Fruit fly (Drosophila melanogaster) whole organism, embryonic: ENCODE results near the gene CG10943.

Source experiments
- Asciz ChIP-seq: fragments of 200-800 bp; sonication (Bioruptor generic); optimal IDR thresholded peaks from 2 replicates; lab custom pipeline; 2017; ENCODE audit warnings: missing biosample characterization, mild to moderate bottlenecking, missing genetic modification characterization, missing genetic modification reagents
- CG10147 ChIP-seq: fragments of 200-800 bp; sonication (Bioruptor generic); optimal IDR thresholded peaks from 2 replicates; lab custom pipeline; 2019; ENCODE audit warnings: missing biosample characterization, mild to moderate bottlenecking, missing genetic modification characterization, moderate library complexity
- CG12104 ChIP-seq: fragments of 200-800 bp; sonication (Bioruptor generic); optimal IDR thresholded peaks from 3 replicates; lab custom pipeline; 2016; ENCODE audit warnings: missing biosample characterization, missing genetic modification characterization
- CG13123 ChIP-seq: fragments of 200-800 bp; sonication (Bioruptor generic); optimal IDR thresholded peaks from 2 replicates; lab custom pipeline; 2016; ENCODE audit warnings: missing biosample characterization, missing genetic modification characterization
- CG15073 ChIP-seq: fragments of 200-800 bp; sonication (Bioruptor generic); optimal IDR thresholded peaks from 2 replicates; lab custom pipeline; 2016; ENCODE audit warnings: missing biosample characterization, missing genetic modification characterization
- CG17186 ChIP-seq: fragments of 200-800 bp; sonication (Bioruptor generic); optimal IDR thresholded peaks from 3 replicates; lab custom pipeline; 2017; ENCODE audit warnings: missing biosample characterization, missing genetic modification reagents, missing genetic modification characterization
- CG17829 ChIP-seq: fragments of 200-800 bp; optimal IDR thresholded peaks from 2 replicates; lab custom pipeline; 2019; ENCODE audit warnings: missing biosample characterization, mild to moderate bottlenecking, missing genetic modification characterization, moderate library complexity
- CG18011 ChIP-seq: fragments of 200-800 bp; sonication (Bioruptor generic); optimal IDR thresholded peaks from 2 replicates; lab custom pipeline; 2017; ENCODE audit warnings: missing biosample characterization, missing genetic modification characterization, mild to moderate bottlenecking, moderate library complexity, missing genotype
- CG18476 ChIP-seq: fragments of 200-800 bp; sonication (Bioruptor generic); optimal IDR thresholded peaks from 2 replicates; lab custom pipeline; 2016; ENCODE audit warnings: missing biosample characterization, mild to moderate bottlenecking, missing genetic modification characterization
- CG18599 ChIP-seq: fragments of 200-800 bp; sonication (Bioruptor generic); optimal IDR thresholded peaks from 3 replicates; lab custom pipeline; 2017; ENCODE audit warnings: missing biosample characterization, missing genetic modification characterization, mild to moderate bottlenecking, moderate library complexity, missing genetic modification reagents
- CG18619 ChIP-seq: fragments of 200-800 bp; sonication (Bioruptor generic); optimal IDR thresholded peaks from 3 replicates; lab custom pipeline; 2017; ENCODE audit warnings: missing biosample characterization, mild to moderate bottlenecking, missing genetic modification characterization
- CG2120 ChIP-seq: fragments of 200-800 bp; sonication (Bioruptor generic); optimal IDR thresholded peaks from 3 replicates; lab custom pipeline; 2016; ENCODE audit warnings: missing biosample characterization, missing genetic modification characterization
- CG2889 ChIP-seq: fragments of 200-800 bp; sonication (Bioruptor generic); IDR thresholded peaks from 3 replicates; pipeline ENCODE4 v1.3.6; 2022; ENCODE audit warnings: missing biosample characterization, missing genetic modification characterization
- CG30403 ChIP-seq: fragments of 200-800 bp; sonication (Bioruptor generic); optimal IDR thresholded peaks from 3 replicates; lab custom pipeline; 2016; ENCODE audit warnings: missing biosample characterization, missing genetic modification characterization
- CG31365 ChIP-seq: fragments of 200-800 bp; sonication (Bioruptor generic); optimal IDR thresholded peaks from 2 replicates; lab custom pipeline; 2018; ENCODE audit warnings: missing biosample characterization, mild to moderate bottlenecking, missing genetic modification characterization
- CG32767 ChIP-seq: fragments of 200-800 bp; sonication (Bioruptor generic); IDR thresholded peaks from 2 replicates; pipeline ENCODE4 v1.3.6; 2022; ENCODE audit warnings: missing biosample characterization, missing genetic modification characterization
- CG34224 ChIP-seq: fragments of 200-800 bp; sonication (Bioruptor generic); IDR thresholded peaks from 3 replicates; pipeline ENCODE4 v1.3.6; 2022; ENCODE audit warnings: missing biosample characterization, missing genetic modification characterization; ENCODE audit not compliant: partially characterized antibody
- CG43689 ChIP-seq: fragments of 200-800 bp; sonication (Bioruptor generic); IDR thresholded peaks from 2 replicates; pipeline ENCODE4 v1.3.6; 2022; ENCODE audit warnings: missing biosample characterization, missing genetic modification characterization
- CG4617 ChIP-seq: fragments of 200-800 bp; sonication (Bioruptor generic); optimal IDR thresholded peaks from 3 replicates; lab custom pipeline; 2016; ENCODE audit warnings: missing biosample characterization, missing genetic modification characterization, borderline replicate concordance
- CG5180 ChIP-seq: fragments of 200-800 bp; sonication (Bioruptor generic); optimal IDR thresholded peaks from 3 replicates; lab custom pipeline; 2017; ENCODE audit warnings: missing biosample characterization, missing genetic modification characterization, mild to moderate bottlenecking, moderate library complexity, missing genetic modification reagents
- CG6791 ChIP-seq: fragments of 200-800 bp; sonication (Bioruptor generic); IDR thresholded peaks from 3 replicates; pipeline ENCODE4 v1.3.6; 2022; ENCODE audit warnings: missing biosample characterization, missing genetic modification characterization; ENCODE audit not compliant: partially characterized antibody
- CG8359 ChIP-seq: fragments of 200-800 bp; sonication (Bioruptor generic); optimal IDR thresholded peaks from 2 replicates; lab custom pipeline; 2017; ENCODE audit warnings: missing biosample characterization, mild to moderate bottlenecking, missing genetic modification characterization, borderline replicate concordance
- CG9437 ChIP-seq: fragments of 200-800 bp; sonication (Bioruptor generic); optimal IDR thresholded peaks from 2 replicates; lab custom pipeline; 2018; ENCODE audit warnings: missing biosample characterization, mild to moderate bottlenecking, missing genetic modification characterization
- CG9727 ChIP-seq: fragments of 200-800 bp; sonication (Bioruptor generic); optimal IDR thresholded peaks from 3 replicates; lab custom pipeline; 2017; ENCODE audit warnings: missing biosample characterization, mild to moderate bottlenecking, missing genetic modification characterization
- Dek ChIP-seq: fragments of 200-800 bp; sonication (Bioruptor generic); optimal IDR thresholded peaks from 3 replicates; lab custom pipeline; 2019; ENCODE audit warnings: missing biosample characterization, mild to moderate bottlenecking, missing genetic modification characterization, moderate library complexity
- Doc3 ChIP-seq: fragments of 200-800 bp; sonication (Bioruptor generic); IDR thresholded peaks from 3 replicates; pipeline ENCODE4 v1.3.6; 2022; ENCODE audit warnings: missing biosample characterization, missing genetic modification characterization; ENCODE audit not compliant: partially characterized antibody
- Gsc ChIP-seq: fragments of 200-800 bp; sonication (Bioruptor generic); IDR thresholded peaks from 2 replicates; pipeline ENCODE4 v1.3.6; 2022; ENCODE audit warnings: missing biosample characterization, missing genetic modification characterization
- Lpt ChIP-seq: fragments of >200 bp; optimal IDR thresholded peaks from 2 replicates; lab custom pipeline; 2018; ENCODE audit warnings: missing biosample characterization, missing genetic modification characterization
- NfI ChIP-seq: fragments of 200-800 bp; sonication (Bioruptor generic); optimal IDR thresholded peaks from 3 replicates; lab custom pipeline; 2018; ENCODE audit warnings: missing biosample characterization, mild to moderate bottlenecking, missing genetic modification characterization, moderate library complexity
- Optix ChIP-seq: fragments of 200-800 bp; sonication (Bioruptor generic); IDR thresholded peaks from 3 replicates; pipeline ENCODE4 v1.3.6; 2022; ENCODE audit warnings: missing biosample characterization, missing genetic modification characterization
- Ravus ChIP-seq: fragments of 200-800 bp; sonication (Bioruptor generic); IDR thresholded peaks from 2 replicates; pipeline ENCODE4 v1.3.6; 2022; ENCODE audit warnings: missing biosample characterization, missing genetic modification characterization
- Scr ChIP-seq: fragments of 200-800 bp; sonication (Bioruptor generic); IDR thresholded peaks from 2 replicates; pipeline ENCODE4 v1.3.6; 2022; ENCODE audit warnings: missing biosample characterization, missing genetic modification characterization; ENCODE audit not compliant: partially characterized antibody
- Six4 ChIP-seq: fragments of 200-800 bp; sonication (Bioruptor generic); optimal IDR thresholded peaks from 2 replicates; lab custom pipeline; 2016; ENCODE audit warnings: missing biosample characterization, missing genetic modification characterization
- Sry-β ChIP-seq: fragments of 200-800 bp; sonication (Bioruptor generic); optimal IDR thresholded peaks from 2 replicates; lab custom pipeline; 2018; ENCODE audit warnings: missing biosample characterization, mild to moderate bottlenecking, missing genetic modification characterization, moderate library complexity
- Sry-δ ChIP-seq: fragments of 200-800 bp; sonication (Bioruptor generic); optimal IDR thresholded peaks from 2 replicates; lab custom pipeline; 2016; ENCODE audit warnings: missing biosample characterization, missing genetic modification characterization
- ato ChIP-seq: fragments of 200-800 bp; sonication (Bioruptor generic); IDR thresholded peaks from 2 replicates; pipeline ENCODE4 v1.3.6; 2022; ENCODE audit warnings: missing biosample characterization, missing genetic modification characterization; ENCODE audit not compliant: partially characterized antibody
- bbx ChIP-seq: fragments of 200-800 bp; sonication (Bioruptor generic); IDR thresholded peaks from 2 replicates; pipeline ENCODE4 v1.3.6; 2022; ENCODE audit warnings: missing biosample characterization, missing genetic modification characterization; ENCODE audit not compliant: partially characterized antibody
- da ChIP-seq: fragments of 200-800 bp; sonication (Bioruptor generic); optimal IDR thresholded peaks from 2 replicates; lab custom pipeline; 2016; ENCODE audit warnings: missing biosample characterization, missing genetic modification characterization
- exex ChIP-seq: fragments of 200-800 bp; sonication (Bioruptor generic); optimal IDR thresholded peaks from 4 replicates; lab custom pipeline; 2018; ENCODE audit warnings: missing biosample characterization, mild to moderate bottlenecking, missing genetic modification characterization, moderate library complexity
- ham ChIP-seq: fragments of 200-800 bp; sonication (Bioruptor generic); IDR thresholded peaks from 2 replicates; pipeline ENCODE4 v1.3.6; 2022; ENCODE audit warnings: missing biosample characterization, missing genetic modification characterization
- ind ChIP-seq: fragments of 200-800 bp; sonication (Bioruptor generic); optimal IDR thresholded peaks from 3 replicates; lab custom pipeline; 2016; ENCODE audit warnings: missing biosample characterization, missing genetic modification characterization
- jigr1 ChIP-seq: fragments of 200-800 bp; sonication (Bioruptor generic); IDR thresholded peaks from 3 replicates; pipeline ENCODE4 v1.3.6; 2022; ENCODE audit warnings: missing biosample characterization, missing genetic modification characterization
- klu ChIP-seq: fragments of 200-800 bp; sonication (Bioruptor generic); IDR thresholded peaks from 2 replicates; pipeline ENCODE4 v1.3.6; 2022; ENCODE audit warnings: missing biosample characterization, missing genetic modification characterization
- mirr ChIP-seq: fragments of 200-800 bp; sonication (Bioruptor generic); optimal IDR thresholded peaks from 3 replicates; lab custom pipeline; 2018; ENCODE audit warnings: missing biosample characterization, mild to moderate bottlenecking, missing genetic modification characterization
- oc ChIP-seq: fragments of 200-800 bp; sonication (Bioruptor generic); optimal IDR thresholded peaks from 2 replicates; lab custom pipeline; 2018; ENCODE audit warnings: missing biosample characterization, mild to moderate bottlenecking, missing genetic modification characterization, moderate library complexity
- p53 ChIP-seq: fragments of 200-800 bp; sonication (Bioruptor generic); optimal IDR thresholded peaks from 2 replicates; lab custom pipeline; 2016; ENCODE audit warnings: missing biosample characterization, missing genetic modification characterization
- ssp ChIP-seq: fragments of 200-800 bp; sonication (Bioruptor generic); IDR thresholded peaks from 2 replicates; pipeline ENCODE4 v1.3.6; 2022; ENCODE audit warnings: missing biosample characterization, missing genetic modification characterization
- stc ChIP-seq: fragments of 200-800 bp; sonication (Bioruptor generic); IDR thresholded peaks from 2 replicates; pipeline ENCODE4 v1.3.6; 2022; ENCODE audit warnings: missing biosample characterization, missing genetic modification characterization

Gene CG10943

DNA sequence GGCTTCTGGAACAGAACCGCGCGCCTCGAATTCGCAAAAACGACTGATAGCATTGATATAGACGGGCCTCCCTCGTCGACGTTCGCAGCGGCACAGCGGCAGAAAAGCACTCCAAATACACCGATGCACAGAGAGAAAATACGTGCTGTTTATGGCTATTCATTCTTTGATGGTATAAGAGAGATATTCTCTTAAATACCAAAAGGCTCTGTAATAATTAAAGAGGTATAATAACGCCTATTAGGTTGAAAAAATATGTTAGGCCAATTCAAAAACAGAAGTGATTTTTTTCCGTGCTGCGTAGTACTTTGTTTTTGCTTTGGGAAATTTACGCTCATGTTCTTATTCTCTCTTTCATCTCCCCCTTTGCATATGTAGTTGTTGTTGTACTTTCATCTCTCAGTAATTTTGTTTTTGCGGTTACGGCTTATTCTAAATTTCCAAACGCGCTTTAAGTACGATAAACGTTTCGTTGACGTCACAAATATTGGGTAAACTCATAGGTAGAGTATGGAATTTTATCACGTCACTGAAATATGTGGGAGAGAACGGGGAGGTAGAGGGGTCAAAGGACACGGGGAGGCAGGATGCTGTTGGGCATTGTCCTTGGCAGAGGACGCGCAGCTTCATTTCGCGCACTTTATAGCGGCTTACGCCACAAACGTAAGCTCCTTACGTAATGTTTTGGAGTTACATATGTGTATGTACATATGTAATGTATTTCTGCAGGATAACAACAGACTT lies 19.5 kb downstream of the CG10943 start, which contains the start of gene nebu (continued):
- no peak for TF ChIP-seq Doc3 (GFP tag; lab: Robert Waterston, UW)
- TF ChIP-seq CG9437 (GFP tag; lab: Kevin White, UChicago): peak; percentile 95
- TF ChIP-seq Asciz: peak; percentile 89
- TF ChIP-seq CG8359 (GFP tag; lab: Kevin White, UChicago): peak; percentile 63
- TF ChIP-seq Optix (GFP tag; lab: Robert Waterston, UW): no peak
- peak; percentile 96 for TF ChIP-seq CG10147 (GFP tag; lab: Kevin White, UChicago)
- peak; percentile 93 for TF ChIP-seq CG32767 (GFP tag; lab: Robert Waterston, UW)
- TF ChIP-seq oc: no peak
- peak; percentile 85 for TF ChIP-seq CG18011 (GFP tag; lab: Kevin White, UChicago)
- TF ChIP-seq CG17186 (GFP tag; lab: Kevin White, UChicago): peak; percentile 52
- peak; percentile 95 for TF ChIP-seq stc
- TF ChIP-seq da (GFP tag; lab: Kevin White, UChicago): peak; percentile 90
- TF ChIP-seq CG9727 (GFP tag; lab: Kevin White, UChicago): peak; percentile 96
- no peak for TF ChIP-seq Lpt (GFP tag; lab: Kevin White, UChicago)
- TF ChIP-seq NfI (GFP tag; lab: Kevin White, UChicago): peak; percentile 95
- peak; percentile 93 for TF ChIP-seq Ravus
- peak; percentile 81 for TF ChIP-seq CG13123 (GFP tag; lab: Kevin White, UChicago)
- TF ChIP-seq CG5180 (GFP tag; lab: Kevin White, UChicago): peak; percentile 84
- TF ChIP-seq Gsc: no peak
- TF ChIP-seq CG17829: peak; percentile 92
- peak; percentile 94 for TF ChIP-seq klu (GFP tag; lab: Robert Waterston, UW)
- peak; percentile 90 for TF ChIP-seq p53
- TF ChIP-seq Sry-δ: peak; percentile 73
- peak; percentile 99 for TF ChIP-seq CG18599 (GFP tag; lab: Kevin White, UChicago)
- no peak for TF ChIP-seq ato (GFP tag; lab: Robert Waterston, UW)
- TF ChIP-seq ham: peak; percentile 84; the same call in 1 of the 2 replicates
- peak; percentile 93 for TF ChIP-seq CG18476 (GFP tag; lab: Kevin White, UChicago)
- TF ChIP-seq CG34224: no peak
- peak; percentile 99 for TF ChIP-seq CG2120 (GFP tag; lab: Kevin White, UChicago)
- TF ChIP-seq CG30403: peak; percentile 96
- no peak for TF ChIP-seq bbx (GFP tag; lab: Robert Waterston, UW)
- TF ChIP-seq Six4: peak; percentile 89
- peak; percentile 89 for TF ChIP-seq CG43689 (GFP tag; lab: Robert Waterston, UW)
- peak; percentile 96 for TF ChIP-seq CG18619 (GFP tag; lab: Kevin White, UChicago)
- no peak for TF ChIP-seq Sry-β (GFP tag; lab: Kevin White, UChicago)
- peak; percentile 88 for TF ChIP-seq mirr (GFP tag; lab: Kevin White, UChicago)
- TF ChIP-seq jigr1 (GFP tag; lab: Robert Waterston, UW): no peak; the same call in 2 of the 3 replicates
- TF ChIP-seq CG6791 (GFP tag; lab: Robert Waterston, UW): no peak
- peak; percentile 94 for TF ChIP-seq CG2889 (GFP tag; lab: Robert Waterston, UW)
- peak; percentile 84 for TF ChIP-seq CG31365 (tag; lab: Kevin White, UChicago)
- TF ChIP-seq ssp (GFP tag; lab: Robert Waterston, UW): no peak; the same call in 1 of the 2 replicates
- peak; percentile 93 for TF ChIP-seq CG12104 (GFP tag; lab: Kevin White, UChicago)
- TF ChIP-seq Dek (tag; lab: Kevin White, UChicago): peak; percentile 97
- no peak for TF ChIP-seq Scr (GFP tag; lab: Robert Waterston, UW)
- peak; percentile 97 for TF ChIP-seq ind (GFP tag; lab: Kevin White, UChicago)
- peak; percentile 81 for TF ChIP-seq CG4617 (GFP tag; lab: Kevin White, UChicago)
- TF ChIP-seq CG15073 (GFP tag; lab: Kevin White, UChicago): peak; percentile 62
- TF ChIP-seq exex (tag; lab: Kevin White, UChicago): peak; percentile 83
